Worm (Caenorhabditis elegans) whole organism, L1 larva: ENCODE measurements around the gene str-48.

Source experiments
- C04F5.9 ChIP-seq: sonication (generic microtip); optimal IDR thresholded peaks from 2 replicates; lab custom pipeline; 2016; ENCODE audit warnings: missing genetic modification characterization, missing compliant biosample characterization
- C34B4.2 ChIP-seq: sonication (generic microtip); optimal IDR thresholded peaks from 2 replicates; lab custom pipeline; 2017; ENCODE audit warnings: mild to moderate bottlenecking, missing genetic modification characterization, missing compliant biosample characterization
- F16B12.6 ChIP-seq: fragments of 150-350 bp; optimal IDR thresholded peaks from 2 replicates; lab custom pipeline; 2014; ENCODE audit warnings: missing biosample characterization, missing genetic modification characterization
- aha-1 ChIP-seq: fragments of 150-350 bp; optimal IDR thresholded peaks from 2 replicates; lab custom pipeline; 2014; ENCODE audit warnings: missing biosample characterization, missing genetic modification characterization
- alr-1 ChIP-seq: fragments of 200-800 bp; sonication (Bioruptor generic); optimal IDR thresholded peaks from 2 replicates; lab custom pipeline; 2018; ENCODE audit warnings: borderline replicate concordance, mild to moderate bottlenecking, missing genetic modification characterization, missing compliant biosample characterization
- aly-2 ChIP-seq: fragments of 150-350 bp; optimal IDR thresholded peaks from 2 replicates; lab custom pipeline; 2014; ENCODE audit warnings: missing biosample characterization, missing genetic modification characterization
- blmp-1 ChIP-seq: fragments of 150-350 bp; optimal IDR thresholded peaks from 2 replicates; lab custom pipeline; 2014; ENCODE audit warnings: missing biosample characterization, missing genetic modification characterization
- ceh-8 ChIP-seq: fragments of 200-800 bp; sonication (Bioruptor generic); optimal IDR thresholded peaks from 2 replicates; lab custom pipeline; 2018; ENCODE audit warnings: mild to moderate bottlenecking, missing genetic modification characterization, moderate library complexity, missing compliant biosample characterization
- ceh-82 ChIP-seq, 3 experiments: fragments of 150-350 bp in 1 of 3; sonication (generic microtip) in 2 of 3; optimal IDR thresholded peaks; 2 replicates each; lab custom pipeline; 2014 to 2017; ENCODE audit warnings: missing biosample characterization in 3 of 3, missing genetic modification characterization in 3 of 3
- ceh-90 ChIP-seq: sonication (generic microtip); optimal IDR thresholded peaks from 2 replicates; lab custom pipeline; 2016; ENCODE audit warnings: missing genetic modification characterization, missing compliant biosample characterization
- ces-1 ChIP-seq: fragments of 150-350 bp; optimal IDR thresholded peaks from 2 replicates; lab custom pipeline; 2014; ENCODE audit warnings: missing biosample characterization, missing genetic modification reagents, missing genetic modification characterization
- dsc-1 ChIP-seq: sonication (generic microtip); optimal IDR thresholded peaks from 2 replicates; lab custom pipeline; 2016; ENCODE audit warnings: mild to moderate bottlenecking, missing genetic modification characterization, missing compliant biosample characterization
- egl-13 ChIP-seq: sonication (generic microtip); optimal IDR thresholded peaks from 2 replicates; lab custom pipeline; 2016; ENCODE audit warnings: missing genotype, missing genetic modification reagents, missing genetic modification characterization, missing compliant biosample characterization
- egl-27 ChIP-seq, 2 experiments: fragments of 150-350 bp in 1 of 2; sonication (generic microtip); optimal IDR thresholded peaks; 3 replicates each; lab custom pipeline; 2017 to 2018; ENCODE audit warnings: missing biosample characterization in 2 of 2, missing genetic modification characterization in 2 of 2, missing genetic modification reagents in 2 of 2
- elt-3 ChIP-seq, 6 experiments: fragments of 150-350 bp in 1 of 6; sonication (generic microtip); optimal IDR thresholded peaks; 2 replicates each; lab custom pipeline; 2017 to 2018; ENCODE audit warnings: missing biosample characterization in 6 of 6, missing genetic modification characterization in 6 of 6, inconsistent platforms in 1 of 6
- fkh-10 ChIP-seq: sonication (generic microtip); optimal IDR thresholded peaks from 2 replicates; lab custom pipeline; 2017; ENCODE audit warnings: missing biosample characterization, missing genetic modification reagents, missing genetic modification characterization
- fkh-8 ChIP-seq: sonication (generic microtip); optimal IDR thresholded peaks from 2 replicates; lab custom pipeline; 2016; ENCODE audit warnings: mild to moderate bottlenecking, missing genetic modification characterization, missing compliant biosample characterization
- grh-1 ChIP-seq: fragments of 200-800 bp; sonication (Bioruptor generic); IDR thresholded peaks from 2 replicates; pipeline ENCODE4 v1.3.6; 2022; ENCODE audit warnings: missing genetic modification reagents, missing genetic modification characterization, missing compliant biosample characterization
- hlh-17 ChIP-seq: fragments of 200-800 bp; sonication (Bioruptor generic); optimal IDR thresholded peaks from 2 replicates; lab custom pipeline; 2018; ENCODE audit warnings: missing genetic modification characterization, mild to moderate bottlenecking, missing compliant biosample characterization, moderate library complexity, borderline replicate concordance
- hlh-4 ChIP-seq: sonication (generic microtip); optimal IDR thresholded peaks from 2 replicates; lab custom pipeline; 2016; ENCODE audit warnings: mild to moderate bottlenecking, missing genetic modification characterization, missing compliant biosample characterization
- hpl-2 ChIP-seq: fragments of 150-350 bp; optimal IDR thresholded peaks from 2 replicates; lab custom pipeline; 2014; ENCODE audit warnings: missing biosample characterization, missing genetic modification reagents, missing genetic modification characterization
- irx-1 ChIP-seq: sonication (generic microtip); optimal IDR thresholded peaks from 2 replicates; lab custom pipeline; 2016; ENCODE audit warnings: missing genetic modification characterization, missing compliant biosample characterization
- isw-1 ChIP-seq: fragments of 200-800 bp; sonication (Bioruptor generic); IDR thresholded peaks from 2 replicates; pipeline ENCODE4 v1.3.6; 2022; ENCODE audit warnings: missing genetic modification characterization, missing compliant biosample characterization
- lin-13 ChIP-seq: fragments of 150-350 bp; optimal IDR thresholded peaks from 2 replicates; lab custom pipeline; 2014; ENCODE audit warnings: missing biosample characterization, missing genetic modification reagents, missing genetic modification characterization
- lin-14 ChIP-seq: fragments of 200-800 bp; sonication (Bioruptor generic); optimal IDR thresholded peaks from 2 replicates; lab custom pipeline; 2018; ENCODE audit warnings: mild to moderate bottlenecking, missing genetic modification characterization, moderate library complexity, missing compliant biosample characterization
- lin-39 ChIP-seq: fragments of 150-350 bp; optimal IDR thresholded peaks from 2 replicates; lab custom pipeline; 2014; ENCODE audit warnings: missing biosample characterization, missing genetic modification reagents, missing genetic modification characterization
- lir-3 ChIP-seq: sonication (generic microtip); optimal IDR thresholded peaks from 2 replicates; lab custom pipeline; 2016; ENCODE audit warnings: mild to moderate bottlenecking, missing genetic modification characterization, moderate library complexity, missing compliant biosample characterization; ENCODE audit not compliant: poor library complexity
- lsy-2 ChIP-seq, 2 experiments: fragments of 150-350 bp; optimal IDR thresholded peaks; 2 replicates each; lab custom pipeline; 2014; ENCODE audit warnings: missing biosample characterization in 2 of 2, missing genetic modification characterization in 2 of 2
- mab-9 ChIP-seq: fragments of 200-800 bp; sonication (Bioruptor generic); IDR thresholded peaks from 2 replicates; pipeline ENCODE4 v1.3.6; 2022; ENCODE audit warnings: missing genetic modification reagents, missing genetic modification characterization, missing compliant biosample characterization
- mep-1 ChIP-seq: fragments of 150-350 bp; optimal IDR thresholded peaks from 2 replicates; lab custom pipeline; 2014; ENCODE audit warnings: missing biosample characterization, missing genetic modification characterization
- nhr-11 ChIP-seq: fragments of 150-350 bp; optimal IDR thresholded peaks from 2 replicates; lab custom pipeline; 2014; ENCODE audit warnings: missing biosample characterization, missing genetic modification characterization
- nhr-19 ChIP-seq: fragments of 200-800 bp; sonication (Bioruptor generic); conservative IDR thresholded peaks from 2 replicates; pipeline ENCODE4 v1.3.6; 2022; ENCODE audit warnings: missing genetic modification characterization, missing compliant biosample characterization
- nhr-237 ChIP-seq: fragments of 150-350 bp; optimal IDR thresholded peaks from 2 replicates; lab custom pipeline; 2014; ENCODE audit warnings: missing biosample characterization, missing genetic modification characterization
- nhr-47 ChIP-seq: sonication (generic microtip); optimal IDR thresholded peaks from 2 replicates; lab custom pipeline; 2016; ENCODE audit warnings: mild to moderate bottlenecking, missing genetic modification characterization, moderate library complexity, missing compliant biosample characterization
- nhr-77 ChIP-seq: fragments of 150-350 bp; optimal IDR thresholded peaks from 2 replicates; lab custom pipeline; 2014; ENCODE audit warnings: missing biosample characterization, missing genetic modification characterization
- pag-3 ChIP-seq: sonication (generic microtip); optimal IDR thresholded peaks from 2 replicates; lab custom pipeline; 2017; ENCODE audit warnings: missing genetic modification characterization, mild to moderate bottlenecking, missing compliant biosample characterization, antibody characterized with exemption, borderline replicate concordance; ENCODE audit not compliant: insufficient read depth
- pqm-1 ChIP-seq: sonication (generic microtip); optimal IDR thresholded peaks from 3 replicates; lab custom pipeline; 2017; ENCODE audit warnings: missing biosample characterization, missing genetic modification characterization
- skn-1 ChIP-seq: fragments of 150-350 bp; optimal IDR thresholded peaks from 2 replicates; lab custom pipeline; 2014; ENCODE audit warnings: missing biosample characterization, missing genetic modification characterization
- snpc-4 ChIP-seq: fragments of 150-350 bp; optimal IDR thresholded peaks from 2 replicates; lab custom pipeline; 2014; ENCODE audit warnings: missing biosample characterization, missing genetic modification characterization
- snu-23 ChIP-seq: sonication (generic microtip); optimal IDR thresholded peaks from 2 replicates; lab custom pipeline; 2016; ENCODE audit warnings: missing genetic modification characterization, missing compliant biosample characterization
- sox-4 ChIP-seq: sonication (generic microtip); optimal IDR thresholded peaks from 2 replicates; lab custom pipeline; 2016; ENCODE audit warnings: missing genetic modification characterization, missing compliant biosample characterization
- sptf-1 ChIP-seq: fragments of 150-350 bp; optimal IDR thresholded peaks from 2 replicates; lab custom pipeline; 2014; ENCODE audit warnings: missing biosample characterization, missing genetic modification characterization
- sup-37 ChIP-seq: fragments of 200-800 bp; sonication (Bioruptor generic); optimal IDR thresholded peaks from 2 replicates; lab custom pipeline; 2018; ENCODE audit warnings: mild to moderate bottlenecking, missing genetic modification characterization, missing compliant biosample characterization
- swsn-7 ChIP-seq: sonication (generic microtip); optimal IDR thresholded peaks from 2 replicates; lab custom pipeline; 2016; ENCODE audit warnings: missing genetic modification characterization, missing compliant biosample characterization
- tbx-2 ChIP-seq: sonication (generic microtip); optimal IDR thresholded peaks from 2 replicates; lab custom pipeline; 2016; ENCODE audit warnings: missing genetic modification characterization, missing compliant biosample characterization
- tlp-1 ChIP-seq: fragments of 150-350 bp; optimal IDR thresholded peaks from 2 replicates; lab custom pipeline; 2014; ENCODE audit warnings: missing biosample characterization, missing genetic modification characterization
- unc-130 ChIP-seq: fragments of 150-350 bp; optimal IDR thresholded peaks from 2 replicates; lab custom pipeline; 2017; ENCODE audit warnings: missing biosample characterization, missing genetic modification characterization, inconsistent platforms
- unc-86 ChIP-seq: sonication (generic microtip); optimal IDR thresholded peaks from 2 replicates; lab custom pipeline; 2016; ENCODE audit warnings: missing genetic modification characterization, missing compliant biosample characterization
- unc-98 ChIP-seq: fragments of 200-800 bp; sonication (Bioruptor generic); IDR thresholded peaks from 2 replicates; pipeline ENCODE4 v1.3.6; 2022; ENCODE audit warnings: missing genetic modification characterization, missing compliant biosample characterization
- xbp-1 ChIP-seq: sonication (generic microtip); optimal IDR thresholded peaks from 2 replicates; lab custom pipeline; 2016; ENCODE audit warnings: missing genetic modification characterization, missing compliant biosample characterization
- ztf-4 ChIP-seq: fragments of 150-350 bp; optimal IDR thresholded peaks from 2 replicates; lab custom pipeline; 2014; ENCODE audit warnings: missing biosample characterization, missing genetic modification characterization

The str-48 gene

ce11 chrIV:7099377-7099776 is 22.4 kb upstream of the str-48 start (continued):
- TF ChIP-seq hpl-2 (no peak), sox-4 (tag; lab: Kevin White, UChicago) (no peak), unc-98 (GFP tag; lab: Robert Waterston, UW) (no peak), lin-13 (GFP tag; lab: Kevin White, UChicago) (no peak), unc-86 (no peak), egl-27 (tag; optimal IDR thresholded peaks at IDR 0.05; lab: Kevin White, UChicago) (no peak), dsc-1 (tag; lab: Kevin White, UChicago) (no peak), ztf-4 (tag; lab: Kevin White, UChicago) (peak; percentile 11), lin-39 (no peak), C04F5.9 (tag; lab: Kevin White, UChicago) (no peak), lin-14 (GFP tag; lab: Kevin White, UChicago) (peak; percentile 65), isw-1 (GFP tag; lab: Robert Waterston, UW) (no peak), ceh-90 (tag; lab: Kevin White, UChicago) (no peak), nhr-11 (tag; lab: Kevin White, UChicago) (no peak), unc-130 (peak; percentile 13), F16B12.6 (no peak), pag-3 (tag; lab: Kevin White, UChicago) (no peak), pqm-1 (tag; lab: Kevin White, UChicago) (no peak), tlp-1 (tag; lab: Kevin White, UChicago) (no peak), snpc-4 (tag; lab: Kevin White, UChicago) (no peak), sup-37 (GFP tag; lab: Kevin White, UChicago) (no peak), hlh-4 (tag; lab: Kevin White, UChicago) (no peak), lsy-2 (tag; optimal IDR thresholded peaks at IDR 0.05; lab: Kevin White, UChicago) (peak in 1 of 2 experiments; percentile 22), fkh-8 (tag; lab: Kevin White, UChicago) (no peak), C34B4.2 (tag; lab: Kevin White, UChicago) (no peak), lir-3 (tag; lab: Kevin White, UChicago) (peak; percentile 13), ces-1 (GFP tag; lab: Kevin White, UChicago) (no peak), alr-1 (no peak), ceh-8 (GFP tag; lab: Kevin White, UChicago) (no peak), egl-13 (tag; lab: Kevin White, UChicago) (no peak)

- TF ChIP-seq isw-1 (GFP tag; lab: Robert Waterston, UW) = peak; percentile 56
- TF ChIP-seq nhr-237 (tag; lab: Kevin White, UChicago) = no peak
- peak; percentile 34 for TF ChIP-seq lin-13 (GFP tag; lab: Kevin White, UChicago)
- peak; percentile 82 for TF ChIP-seq xbp-1 (tag; lab: Kevin White, UChicago)
- TF ChIP-seq ceh-82 (tag; optimal IDR thresholded peaks at IDR 0.05; lab: Kevin White, UChicago) = peak; percentile 46 to 85 (median 55)
- TF ChIP-seq mab-9 = peak; percentile 23; the same call in 1 of the 2 replicates
- peak; percentile 49 for TF ChIP-seq sox-4 (tag; lab: Kevin White, UChicago)
- TF ChIP-seq blmp-1 (tag; lab: Kevin White, UChicago) = peak; percentile 57
- TF ChIP-seq aha-1 (tag; lab: Kevin White, UChicago) = no peak
- no peak for TF ChIP-seq fkh-10 (GFP tag; lab: Kevin White, UChicago)
- no peak for TF ChIP-seq sptf-1
- TF ChIP-seq mep-1 (tag; lab: Kevin White, UChicago) = peak; percentile 94
- TF ChIP-seq swsn-7 = peak; percentile 85
- TF ChIP-seq snu-23 (GFP tag; lab: Kevin White, UChicago) = peak; percentile 90
- no peak for TF ChIP-seq hlh-17 (GFP tag; lab: Kevin White, UChicago)
- peak; percentile 78 for TF ChIP-seq nhr-19 (GFP tag; lab: Robert Waterston, UW)
- TF ChIP-seq dsc-1 (tag; lab: Kevin White, UChicago) = peak; percentile 83
- TF ChIP-seq skn-1 (tag; lab: Kevin White, UChicago) = peak; percentile 74
- TF ChIP-seq elt-3 (tag; optimal IDR thresholded peaks at IDR 0.05; lab: Kevin White, UChicago) = peak in 2 of 6 experiments; percentile 0 to 3
- peak; percentile 5 for TF ChIP-seq nhr-77 (tag; lab: Kevin White, UChicago)
- no peak for TF ChIP-seq ztf-4 (tag; lab: Kevin White, UChicago)
- TF ChIP-seq ceh-90 (tag; lab: Kevin White, UChicago) = no peak
- TF ChIP-seq grh-1 (GFP tag; lab: Robert Waterston, UW) = peak; percentile 67
- no peak for TF ChIP-seq unc-98 (GFP tag; lab: Robert Waterston, UW)
- peak; percentile 89 for TF ChIP-seq nhr-47 (tag; lab: Kevin White, UChicago)
- peak; percentile 48 for TF ChIP-seq fkh-8 (tag; lab: Kevin White, UChicago)
- no peak for TF ChIP-seq tlp-1 (tag; lab: Kevin White, UChicago)
- peak; percentile 53 for TF ChIP-seq sup-37 (GFP tag; lab: Kevin White, UChicago)
- TF ChIP-seq irx-1 (tag; lab: Kevin White, UChicago) = peak; percentile 85
- peak; percentile 85 for TF ChIP-seq tbx-2 (tag; lab: Kevin White, UChicago)
- TF ChIP-seq aly-2 (tag; lab: Kevin White, UChicago) = peak; percentile 57
Measured at ce11 chrIV:7103211-7103679, 18.6 kb upstream of the str-48 start, which contains the start of the genes rde-8 and ZC477.3. Gene rde-8, minus strand, starts transcription at chrIV:7103261. Gene ZC477.3, plus strand, starts transcription at chrIV:7103492.
